Fruit fly (Drosophila melanogaster) whole organism, embryonic: Measurements from ENCODE around the gene Ca-Ma2d.
A peak's percentile ranks its signal among the peaks of the same experiment; 100 is the strongest.

Experiments used
- Asciz ChIP-seq: fragments of 200-800 bp; sonication (Bioruptor generic); optimal IDR thresholded peaks from 2 replicates; lab custom pipeline; 2017; ENCODE audit warnings: missing biosample characterization, mild to moderate bottlenecking, missing genetic modification characterization, missing genetic modification reagents
- CG10959 ChIP-seq: fragments of 200-800 bp; sonication (Bioruptor generic); IDR thresholded peaks from 2 replicates; pipeline ENCODE4 v1.3.6; 2022; ENCODE audit warnings: missing biosample characterization, missing genetic modification characterization
- CG13287 ChIP-seq: fragments of 200-800 bp; sonication (Bioruptor generic); IDR thresholded peaks from 2 replicates; pipeline ENCODE4 v1.3.6; 2022; ENCODE audit warnings: missing biosample characterization, missing genetic modification characterization; ENCODE audit not compliant: partially characterized antibody
- CG13624 ChIP-seq: fragments of 200-800 bp; sonication (Bioruptor generic); optimal IDR thresholded peaks from 2 replicates; lab custom pipeline; 2016; ENCODE audit warnings: missing biosample characterization, missing genetic modification characterization
- CG13775 ChIP-seq: fragments of 200-800 bp; sonication (Bioruptor generic); optimal IDR thresholded peaks from 3 replicates; lab custom pipeline; 2017; ENCODE audit warnings: missing biosample characterization, mild to moderate bottlenecking, missing genetic modification characterization
- CG15073 ChIP-seq: fragments of 200-800 bp; sonication (Bioruptor generic); optimal IDR thresholded peaks from 2 replicates; lab custom pipeline; 2016; ENCODE audit warnings: missing biosample characterization, missing genetic modification characterization
- CG17359 ChIP-seq: fragments of 200-800 bp; sonication (Bioruptor generic); optimal IDR thresholded peaks from 3 replicates; lab custom pipeline; 2018; ENCODE audit warnings: missing biosample characterization, mild to moderate bottlenecking, missing genetic modification characterization, moderate library complexity
- CG18011 ChIP-seq: fragments of 200-800 bp; sonication (Bioruptor generic); optimal IDR thresholded peaks from 2 replicates; lab custom pipeline; 2017; ENCODE audit warnings: missing biosample characterization, missing genetic modification characterization, mild to moderate bottlenecking, moderate library complexity, missing genotype
- CG18599 ChIP-seq: fragments of 200-800 bp; sonication (Bioruptor generic); optimal IDR thresholded peaks from 3 replicates; lab custom pipeline; 2017; ENCODE audit warnings: missing biosample characterization, missing genetic modification characterization, mild to moderate bottlenecking, moderate library complexity, missing genetic modification reagents
- CG2712 ChIP-seq: fragments of 200-800 bp; optimal IDR thresholded peaks from 3 replicates; lab custom pipeline; 2019; ENCODE audit warnings: missing biosample characterization, mild to moderate bottlenecking, missing genetic modification characterization, moderate library complexity
- CG34376 ChIP-seq: fragments of 200-800 bp; sonication (Bioruptor generic); optimal IDR thresholded peaks from 2 replicates; lab custom pipeline; 2018; ENCODE audit warnings: missing biosample characterization, mild to moderate bottlenecking, missing genetic modification characterization
- CG34422 ChIP-seq: fragments of 200-800 bp; sonication (Bioruptor generic); IDR thresholded peaks from 3 replicates; pipeline ENCODE4 v1.3.6; 2022; ENCODE audit warnings: missing biosample characterization, missing genetic modification characterization
- CG42726 ChIP-seq: fragments of 200-800 bp; sonication (Bioruptor generic); IDR thresholded peaks from 2 replicates; pipeline ENCODE4 v1.3.6; 2022; ENCODE audit warnings: missing biosample characterization, missing genetic modification characterization; ENCODE audit not compliant: partially characterized antibody
- CG4360 ChIP-seq: fragments of 200-800 bp; sonication (Bioruptor generic); IDR thresholded peaks from 2 replicates; pipeline ENCODE4 v1.3.6; 2022; ENCODE audit warnings: missing biosample characterization, missing genetic modification characterization
- CG43689 ChIP-seq: fragments of 200-800 bp; sonication (Bioruptor generic); IDR thresholded peaks from 2 replicates; pipeline ENCODE4 v1.3.6; 2022; ENCODE audit warnings: missing biosample characterization, missing genetic modification characterization
- CG6654 ChIP-seq: fragments of 200-800 bp; sonication (Bioruptor generic); optimal IDR thresholded peaks from 2 replicates; lab custom pipeline; 2017; ENCODE audit warnings: missing biosample characterization, mild to moderate bottlenecking, missing genetic modification characterization
- CG6765 ChIP-seq: fragments of 200-800 bp; sonication (Bioruptor generic); optimal IDR thresholded peaks from 3 replicates; lab custom pipeline; 2017; ENCODE audit warnings: missing biosample characterization, mild to moderate bottlenecking, missing genetic modification characterization
- CG7928 ChIP-seq: fragments of 200-800 bp; sonication (Bioruptor generic); optimal IDR thresholded peaks from 2 replicates; lab custom pipeline; 2017; ENCODE audit warnings: missing biosample characterization, mild to moderate bottlenecking, missing genetic modification characterization
- CG7963 ChIP-seq: fragments of 200-800 bp; sonication (Bioruptor generic); IDR thresholded peaks from 3 replicates; pipeline ENCODE4 v1.3.6; 2022; ENCODE audit warnings: missing biosample characterization, missing genetic modification characterization; ENCODE audit not compliant: partially characterized antibody
- CG9437 ChIP-seq: fragments of 200-800 bp; sonication (Bioruptor generic); optimal IDR thresholded peaks from 2 replicates; lab custom pipeline; 2018; ENCODE audit warnings: missing biosample characterization, mild to moderate bottlenecking, missing genetic modification characterization
- Dip3 ChIP-seq: fragments of 200-800 bp; sonication (Bioruptor generic); optimal IDR thresholded peaks from 3 replicates; lab custom pipeline; 2016; ENCODE audit warnings: missing biosample characterization, missing genetic modification characterization
- Hr3 ChIP-seq: fragments of 200-800 bp; sonication (Bioruptor generic); optimal IDR thresholded peaks from 3 replicates; lab custom pipeline; 2016; ENCODE audit warnings: missing biosample characterization, missing genetic modification characterization
- Hr51 ChIP-seq, 2 experiments: fragments of 200-800 bp; sonication (Bioruptor generic); optimal IDR thresholded peaks; 2 replicates in 1 of 2; 3 replicates in 1 of 2; lab custom pipeline; 2016 to 2018; ENCODE audit warnings: missing biosample characterization in 2 of 2, missing genetic modification characterization in 2 of 2, mild to moderate bottlenecking in 1 of 2, moderate library complexity in 1 of 2
- MTF-1 ChIP-seq: fragments of 200-800 bp; sonication (Bioruptor generic); optimal IDR thresholded peaks from 2 replicates; lab custom pipeline; 2018; ENCODE audit warnings: missing biosample characterization, mild to moderate bottlenecking, missing genetic modification characterization, borderline replicate concordance
- Myb ChIP-seq: fragments of 200-800 bp; sonication (Bioruptor generic); optimal IDR thresholded peaks from 2 replicates; lab custom pipeline; 2016; ENCODE audit warnings: missing biosample characterization, missing genetic modification characterization
- NC2β ChIP-seq: fragments of 200-800 bp; sonication (Bioruptor generic); optimal IDR thresholded peaks from 2 replicates; lab custom pipeline; 2016; ENCODE audit warnings: missing biosample characterization, missing genetic modification characterization
- Oli ChIP-seq: fragments of 200-800 bp; sonication (Bioruptor generic); optimal IDR thresholded peaks from 2 replicates; lab custom pipeline; 2018; ENCODE audit warnings: missing biosample characterization, mild to moderate bottlenecking, missing genetic modification characterization, moderate library complexity
- Optix ChIP-seq: fragments of 200-800 bp; sonication (Bioruptor generic); IDR thresholded peaks from 3 replicates; pipeline ENCODE4 v1.3.6; 2022; ENCODE audit warnings: missing biosample characterization, missing genetic modification characterization
- PHDP ChIP-seq: fragments of 200-800 bp; sonication (Bioruptor generic); optimal IDR thresholded peaks from 3 replicates; lab custom pipeline; 2018; ENCODE audit warnings: missing biosample characterization, mild to moderate bottlenecking, missing genetic modification characterization, moderate library complexity
- Rx ChIP-seq: fragments of 200-800 bp; sonication (Bioruptor generic); IDR thresholded peaks from 2 replicates; pipeline ENCODE4 v1.3.6; 2022; ENCODE audit warnings: missing biosample characterization, missing genetic modification characterization
- Sox102F ChIP-seq: fragments of 200-800 bp; sonication (Bioruptor generic); optimal IDR thresholded peaks from 2 replicates; lab custom pipeline; 2018; ENCODE audit warnings: missing biosample characterization, mild to moderate bottlenecking, missing genetic modification characterization, moderate library complexity
- gcm ChIP-seq: fragments of 200-800 bp; sonication (Bioruptor generic); optimal IDR thresholded peaks from 2 replicates; lab custom pipeline; 2019; ENCODE audit warnings: missing biosample characterization, mild to moderate bottlenecking, missing genetic modification characterization, moderate library complexity
- gcm2 ChIP-seq: fragments of 200-800 bp; sonication (Bioruptor generic); optimal IDR thresholded peaks from 2 replicates; lab custom pipeline; 2016; ENCODE audit warnings: missing biosample characterization, missing genetic modification characterization
- h ChIP-seq: fragments of >200 bp; optimal IDR thresholded peaks from 2 replicates; lab custom pipeline; 2017
- jing ChIP-seq: fragments of 200-800 bp; sonication (Bioruptor generic); optimal IDR thresholded peaks from 2 replicates; lab custom pipeline; 2018; ENCODE audit warnings: missing biosample characterization, mild to moderate bottlenecking, missing genetic modification characterization
- mam ChIP-seq: fragments of 200-800 bp; sonication (Bioruptor generic); optimal IDR thresholded peaks from 3 replicates; lab custom pipeline; 2016; ENCODE audit warnings: missing biosample characterization, missing genetic modification characterization
- mld ChIP-seq: fragments of 200-800 bp; sonication (Bioruptor generic); IDR thresholded peaks from 3 replicates; pipeline ENCODE4 v1.3.6; 2022; ENCODE audit warnings: missing biosample characterization, missing genetic modification characterization; ENCODE audit not compliant: partially characterized antibody
- nau ChIP-seq: fragments of 200-800 bp; sonication (Bioruptor generic); optimal IDR thresholded peaks from 3 replicates; lab custom pipeline; 2017; ENCODE audit warnings: missing biosample characterization, mild to moderate bottlenecking, missing genetic modification characterization, missing genetic modification reagents
- odd ChIP-seq: fragments of 200-800 bp; sonication (Bioruptor generic); optimal IDR thresholded peaks from 2 replicates; lab custom pipeline; 2017; ENCODE audit warnings: missing biosample characterization, mild to moderate bottlenecking, missing genetic modification characterization
- org-1 ChIP-seq: fragments of 200-800 bp; sonication (Bioruptor generic); optimal IDR thresholded peaks from 2 replicates; lab custom pipeline; 2017; ENCODE audit warnings: missing biosample characterization, missing genetic modification characterization
- pfk ChIP-seq: fragments of 200-800 bp; sonication (Bioruptor generic); optimal IDR thresholded peaks from 2 replicates; lab custom pipeline; 2018; ENCODE audit warnings: missing biosample characterization, mild to moderate bottlenecking, missing genetic modification characterization, moderate library complexity
- pnt ChIP-seq: fragments of 200-800 bp; sonication (Bioruptor generic); optimal IDR thresholded peaks from 3 replicates; lab custom pipeline; 2016; ENCODE audit warnings: missing biosample characterization, missing genetic modification characterization
- pum ChIP-seq: fragments of 200-800 bp; sonication (Bioruptor generic); optimal IDR thresholded peaks from 2 replicates; lab custom pipeline; 2016; ENCODE audit warnings: missing biosample characterization, missing genetic modification characterization
- repo ChIP-seq: fragments of 200-800 bp; sonication (Bioruptor generic); optimal IDR thresholded peaks from 2 replicates; lab custom pipeline; 2016; ENCODE audit warnings: missing biosample characterization, missing genetic modification characterization
- salm ChIP-seq: fragments of 200-800 bp; sonication (Bioruptor generic); optimal IDR thresholded peaks from 2 replicates; lab custom pipeline; 2018; ENCODE audit warnings: missing biosample characterization, mild to moderate bottlenecking, missing genetic modification characterization
- sob ChIP-seq: fragments of 200-800 bp; sonication (Bioruptor generic); IDR thresholded peaks from 2 replicates; pipeline ENCODE4 v1.3.6; 2022; ENCODE audit warnings: missing biosample characterization, missing genetic modification characterization
- tio ChIP-seq: fragments of 200-800 bp; sonication (Bioruptor generic); optimal IDR thresholded peaks from 2 replicates; lab custom pipeline; 2017; ENCODE audit warnings: missing biosample characterization, missing genetic modification characterization, inconsistent platforms
- tll ChIP-seq, 2 experiments: fragments of 200-800 bp in 1 of 2; fragments of >200 bp in 1 of 2; sonication (Bioruptor generic) in 1 of 2; optimal IDR thresholded peaks; 2 replicates each; lab custom pipeline; 2017 to 2019; ENCODE audit warnings: missing biosample characterization in 2 of 2, missing genetic modification characterization in 2 of 2, mild to moderate bottlenecking in 1 of 2, moderate library complexity in 1 of 2
- z ChIP-seq: fragments of 200-800 bp; sonication (Bioruptor generic); IDR thresholded peaks from 3 replicates; pipeline ENCODE4 v1.3.6; 2022; ENCODE audit warnings: missing biosample characterization, missing genetic modification characterization

The Ca-Ma2d gene

DNA sequence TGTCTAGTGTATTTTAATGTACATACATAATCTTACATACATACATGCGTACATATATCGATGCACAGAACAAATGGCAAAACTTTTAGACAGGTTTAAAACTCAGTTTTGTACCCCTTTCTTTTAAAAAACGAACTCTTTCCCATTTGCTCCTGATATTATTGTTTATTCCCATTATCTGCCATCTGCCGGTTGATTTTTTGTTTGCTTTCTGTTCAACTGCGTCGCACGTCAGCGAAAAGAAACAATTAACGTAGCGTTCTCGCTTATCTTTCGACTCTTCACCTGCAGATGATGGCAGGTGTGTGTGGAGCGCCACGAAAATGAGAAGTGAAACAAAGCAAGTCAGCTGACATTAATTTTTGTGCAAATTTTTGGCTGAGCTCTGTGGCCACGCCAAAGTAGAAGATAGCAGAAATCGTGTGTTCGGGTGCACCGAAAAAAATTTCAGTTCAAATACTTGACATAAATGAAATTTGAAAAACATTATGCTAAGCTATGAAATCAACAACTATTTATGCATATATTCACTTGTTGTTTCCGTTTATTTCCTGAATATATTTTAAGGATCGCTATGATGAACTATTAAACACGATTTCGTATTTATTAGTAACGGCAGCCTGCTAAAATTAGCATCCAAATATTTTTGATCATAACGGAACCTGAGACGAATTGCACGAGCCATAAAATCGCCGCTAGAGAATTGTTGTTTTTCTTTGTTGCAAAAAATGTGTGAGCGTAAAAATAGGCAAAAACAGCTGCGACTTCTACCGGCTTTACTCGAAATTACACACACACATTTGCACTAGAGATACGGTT, 39.6 kb downstream of the Ca-Ma2d start (continued):
- TF ChIP-seq gcm2 (no peak), gcm (GFP tag; lab: Kevin White, UChicago) (no peak), NC2β (GFP tag; lab: Kevin White, UChicago) (no peak), tll (GFP tag; optimal IDR thresholded peaks at IDR 0.05; lab: Kevin White, UChicago) (peak in 1 of 2 experiments; percentile 46), CG9437 (GFP tag; lab: Kevin White, UChicago) (peak; percentile 17), CG13287 (no peak), Rx (GFP tag; lab: Robert Waterston, UW) (no peak), CG10959 (no peak), Hr3 (GFP tag; lab: Kevin White, UChicago) (peak; percentile 16), sob (GFP tag; lab: Robert Waterston, UW) (no peak), Oli (tag; lab: Kevin White, UChicago) (peak; percentile 38), mld (no peak), CG7963 (GFP tag; lab: Robert Waterston, UW) (no peak), CG7928 (GFP tag; lab: Kevin White, UChicago) (no peak), CG34422 (GFP tag; lab: Robert Waterston, UW) (no peak), org-1 (GFP tag; lab: Kevin White, UChicago) (no peak), pum (GFP tag; lab: Kevin White, UChicago) (no peak), CG17359 (peak; percentile 13), Sox102F (GFP tag; lab: Kevin White, UChicago) (peak; percentile 24), CG18599 (GFP tag; lab: Kevin White, UChicago) (peak; percentile 46), CG34376 (GFP tag; lab: Kevin White, UChicago) (no peak), PHDP (tag; lab: Kevin White, UChicago) (peak; percentile 32), CG13624 (GFP tag; lab: Kevin White, UChicago) (no peak), salm (tag; lab: Kevin White, UChicago) (no peak), pfk (GFP tag; lab: Kevin White, UChicago) (peak; percentile 4), CG43689 (no peak), tio (GFP tag; lab: Kevin White, UChicago) (no peak), MTF-1 (GFP tag; lab: Kevin White, UChicago) (no peak), z (GFP tag; lab: Robert Waterston, UW) (no peak), Hr51 (GFP tag; optimal IDR thresholded peaks at IDR 0.05; lab: Kevin White, UChicago) (peak in 1 of 2 experiments; percentile 3), Dip3 (GFP tag; lab: Kevin White, UChicago) (peak; percentile 37), jing (no peak), Asciz (GFP tag; lab: Kevin White, UChicago) (peak; percentile 6), CG4360 (GFP tag; lab: Robert Waterston, UW) (no peak), nau (GFP tag; lab: Kevin White, UChicago) (no peak), repo (no peak), mam (GFP tag; lab: Kevin White, UChicago) (no peak), pnt (GFP tag; lab: Kevin White, UChicago) (no peak), CG42726 (GFP tag; lab: Robert Waterston, UW) (no peak), CG2712 (tag; lab: Kevin White, UChicago) (peak; percentile 0), CG6654 (GFP tag; lab: Kevin White, UChicago) (no peak), CG15073 (GFP tag; lab: Kevin White, UChicago) (no peak), Myb (GFP tag; lab: Kevin White, UChicago) (peak; percentile 4), CG6765 (GFP tag; lab: Kevin White, UChicago) (no peak), CG13775 (GFP tag; lab: Kevin White, UChicago) (peak; percentile 63), odd (no peak), CG18011 (GFP tag; lab: Kevin White, UChicago) (peak; percentile 16), h (lab: Kevin White, UChicago) (no peak), Optix (GFP tag; lab: Robert Waterston, UW) (no peak)
